Fruit fly (Drosophila melanogaster) Kc167 (cell line): Measurements from ENCODE around the gene CG43783.

Experiments
- Myc ChIP-seq: fragments of >200 bp; optimal IDR thresholded peaks from 2 replicates; lab custom pipeline; 2017; ENCODE audit warnings: missing external identifiers
- Sin3A ChIP-seq: fragments of >200 bp; optimal IDR thresholded peaks from 2 replicates; lab custom pipeline; 2018; ENCODE audit warnings: missing external identifiers
- h ChIP-seq: fragments of >200 bp; optimal IDR thresholded peaks from 3 replicates; lab custom pipeline; 2018; ENCODE audit warnings: missing external identifiers
- insv ChIP-seq: fragments of >200 bp; optimal IDR thresholded peaks from 3 replicates; lab custom pipeline; 2018; ENCODE audit warnings: missing external identifiers
- psq ChIP-seq: fragments of >200 bp; optimal IDR thresholded peaks from 2 replicates; lab custom pipeline; 2017; ENCODE audit warnings: missing external identifiers
- ttk ChIP-seq: sonication (Bioruptor generic); optimal IDR thresholded peaks from 2 replicates; lab custom pipeline; 2017; ENCODE audit warnings: missing external identifiers

dm6 chr3L:8924999-8925398 lies 29.1 kb downstream of the CG43783 start:
- TF ChIP-seq Myc, result no peak
- no peak for TF ChIP-seq insv (lab: Kevin White, UChicago)
- no peak for TF ChIP-seq Sin3A (lab: Kevin White, UChicago)
- no peak for TF ChIP-seq ttk (lab: Kevin White, UChicago)
- no peak for TF ChIP-seq psq
- no peak for TF ChIP-seq h (lab: Kevin White, UChicago)
